Fruit fly (Drosophila melanogaster): ENCODE measurements around the gene gb.

DNA sequence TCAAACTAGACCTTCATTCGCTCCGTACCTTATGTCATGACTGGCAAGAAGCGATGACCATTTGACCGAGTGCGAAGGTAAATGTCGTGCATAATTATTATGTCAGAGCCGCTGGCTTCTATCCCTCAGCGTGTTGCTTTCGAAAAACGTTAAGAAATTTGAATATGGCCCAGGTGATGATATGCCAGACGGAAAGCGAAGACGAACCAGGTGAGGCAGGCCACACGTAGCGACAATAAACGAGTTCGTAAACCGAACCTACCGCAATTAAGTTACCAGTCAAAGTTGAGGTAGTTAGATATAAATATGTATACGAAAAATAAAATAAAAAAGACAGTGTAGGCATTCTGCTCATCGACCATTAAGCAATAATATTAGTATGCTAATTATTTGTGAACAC, 35.5 kb downstream of the gb start:
- TF ChIP-seq CG6854 (GFP tag; optimal IDR thresholded peaks at IDR 0.05) (no peak), eg (GFP tag; IDR thresholded peaks at IDR 0.05) (no peak), esn (GFP tag; optimal IDR thresholded peaks at IDR 0.05) (no peak), CG11294 (GFP tag; IDR thresholded peaks at IDR 0.05) (no peak), CG32006 (GFP tag; optimal IDR thresholded peaks at IDR 0.05) (no peak), CG11902 (GFP tag; optimal IDR thresholded peaks at IDR 0.05) (no peak), fd59A (GFP tag; optimal IDR thresholded peaks at IDR 0.05) (no peak), Gug (GFP tag; IDR thresholded peaks at IDR 0.05) (no peak), CG9139 (GFP tag; optimal IDR thresholded peaks at IDR 0.05) (no peak), ss (GFP tag; optimal IDR thresholded peaks at IDR 0.05) (no peak)
